Fruit fly (Drosophila melanogaster) whole organism, embryonic: ENCODE results near the gene Obp99a.
A peak's percentile ranks its signal among the peaks of the same experiment; 100 is the strongest.

ENCODE experiments used
- ATbp ChIP-seq: fragments of 200-800 bp; sonication (Bioruptor generic); optimal IDR thresholded peaks from 2 replicates; lab custom pipeline; 2017; ENCODE audit warnings: missing biosample characterization, mild to moderate bottlenecking, missing genetic modification characterization, missing genetic modification reagents
- Ada2b ChIP-seq: fragments of 200-800 bp; sonication (Bioruptor generic); IDR thresholded peaks from 2 replicates; pipeline ENCODE4 v1.3.6; 2022; ENCODE audit warnings: missing biosample characterization, missing genetic modification characterization
- CG10543 ChIP-seq: fragments of 200-800 bp; sonication (Bioruptor generic); optimal IDR thresholded peaks from 3 replicates; lab custom pipeline; 2017; ENCODE audit warnings: missing biosample characterization, mild to moderate bottlenecking, missing genetic modification characterization, moderate library complexity
- CG10979 ChIP-seq: fragments of 200-800 bp; sonication (Bioruptor generic); optimal IDR thresholded peaks from 2 replicates; lab custom pipeline; 2018; ENCODE audit warnings: missing biosample characterization, mild to moderate bottlenecking, missing genetic modification characterization, moderate library complexity
- CG11398 ChIP-seq: fragments of 200-800 bp; sonication (Bioruptor generic); optimal IDR thresholded peaks from 2 replicates; lab custom pipeline; 2016; ENCODE audit warnings: missing biosample characterization, missing genetic modification characterization
- CG11456 ChIP-seq: fragments of 200-800 bp; sonication (Bioruptor generic); IDR thresholded peaks from 3 replicates; pipeline ENCODE4 v1.3.6; 2022; ENCODE audit warnings: missing biosample characterization, missing genetic modification characterization
- CG12219 ChIP-seq: fragments of 200-800 bp; sonication (Bioruptor generic); optimal IDR thresholded peaks from 3 replicates; lab custom pipeline; 2018; ENCODE audit warnings: missing biosample characterization, mild to moderate bottlenecking, missing genetic modification characterization
- CG13775 ChIP-seq: fragments of 200-800 bp; sonication (Bioruptor generic); optimal IDR thresholded peaks from 3 replicates; lab custom pipeline; 2017; ENCODE audit warnings: missing biosample characterization, mild to moderate bottlenecking, missing genetic modification characterization
- CG14710 ChIP-seq: fragments of 200-800 bp; sonication (Bioruptor generic); optimal IDR thresholded peaks from 3 replicates; lab custom pipeline; 2019; ENCODE audit warnings: missing biosample characterization, mild to moderate bottlenecking, missing genetic modification characterization, moderate library complexity
- CG15269 ChIP-seq: fragments of 200-800 bp; sonication (Bioruptor generic); optimal IDR thresholded peaks from 2 replicates; lab custom pipeline; 2018; ENCODE audit warnings: missing biosample characterization, mild to moderate bottlenecking, missing genetic modification characterization, moderate library complexity
- CG15514 ChIP-seq: fragments of 200-800 bp; sonication (Bioruptor generic); optimal IDR thresholded peaks from 3 replicates; lab custom pipeline; 2017; ENCODE audit warnings: missing biosample characterization, missing genetic modification characterization, mild to moderate bottlenecking, moderate library complexity, missing genetic modification reagents
- CG2129 ChIP-seq: fragments of 200-800 bp; sonication (Bioruptor generic); IDR thresholded peaks from 2 replicates; pipeline ENCODE4 v1.3.6; 2022; ENCODE audit warnings: missing biosample characterization, missing genetic modification characterization; ENCODE audit not compliant: partially characterized antibody
- CG2199 ChIP-seq: fragments of 200-800 bp; sonication (Bioruptor generic); IDR thresholded peaks from 3 replicates; pipeline ENCODE4 v1.3.6; 2022; ENCODE audit warnings: missing biosample characterization, missing genetic modification characterization
- CG2712 ChIP-seq: fragments of 200-800 bp; optimal IDR thresholded peaks from 3 replicates; lab custom pipeline; 2019; ENCODE audit warnings: missing biosample characterization, mild to moderate bottlenecking, missing genetic modification characterization, moderate library complexity
- CG33557 ChIP-seq: fragments of 200-800 bp; sonication (Bioruptor generic); optimal IDR thresholded peaks from 2 replicates; lab custom pipeline; 2019; ENCODE audit warnings: missing biosample characterization, mild to moderate bottlenecking, missing genetic modification characterization, moderate library complexity
- CG4424 ChIP-seq: fragments of 200-800 bp; sonication (Bioruptor generic); optimal IDR thresholded peaks from 3 replicates; lab custom pipeline; 2016; ENCODE audit warnings: missing biosample characterization, missing genetic modification characterization
- CG6272 ChIP-seq: fragments of 200-800 bp; sonication (Bioruptor generic); IDR thresholded peaks from 2 replicates; pipeline ENCODE4 v1.3.6; 2022; ENCODE audit warnings: missing biosample characterization, missing genetic modification characterization
- CG7357 ChIP-seq: fragments of 200-800 bp; sonication (Bioruptor generic); IDR thresholded peaks from 3 replicates; pipeline ENCODE4 v1.3.6; 2022; ENCODE audit warnings: missing biosample characterization, missing genetic modification characterization
- CG8281 ChIP-seq: fragments of 200-800 bp; sonication (Bioruptor generic); optimal IDR thresholded peaks from 2 replicates; lab custom pipeline; 2018; ENCODE audit warnings: missing biosample characterization, mild to moderate bottlenecking, missing genetic modification characterization, moderate library complexity
- CG8290 ChIP-seq, 3 experiments: fragments of 200-800 bp; sonication (Bioruptor generic); optimal IDR thresholded peaks; 2 replicates each; lab custom pipeline; 2016 to 2019; ENCODE audit warnings: missing biosample characterization in 3 of 3, missing genetic modification characterization in 3 of 3, mild to moderate bottlenecking in 2 of 3, moderate library complexity in 1 of 3
- CG8359 ChIP-seq: fragments of 200-800 bp; sonication (Bioruptor generic); optimal IDR thresholded peaks from 2 replicates; lab custom pipeline; 2017; ENCODE audit warnings: missing biosample characterization, mild to moderate bottlenecking, missing genetic modification characterization, borderline replicate concordance
- Deaf1 ChIP-seq: fragments of 200-800 bp; optimal IDR thresholded peaks from 3 replicates; lab custom pipeline; 2019; ENCODE audit warnings: missing biosample characterization, mild to moderate bottlenecking, missing genetic modification characterization, moderate library complexity
- Dek ChIP-seq: fragments of 200-800 bp; sonication (Bioruptor generic); optimal IDR thresholded peaks from 3 replicates; lab custom pipeline; 2019; ENCODE audit warnings: missing biosample characterization, mild to moderate bottlenecking, missing genetic modification characterization, moderate library complexity
- Dfd ChIP-seq, 2 experiments: fragments of >200 bp; optimal IDR thresholded peaks; 2 replicates each; lab custom pipeline; 2017; ENCODE audit warnings: missing biosample characterization in 2 of 2, missing genetic modification characterization in 2 of 2
- Dip2 ChIP-seq: fragments of 200-800 bp; sonication (Bioruptor generic); IDR thresholded peaks from 2 replicates; pipeline ENCODE4 v1.3.6; 2022; ENCODE audit warnings: missing biosample characterization, missing genetic modification characterization
- Dll ChIP-seq: fragments of 200-800 bp; sonication (Bioruptor generic); IDR thresholded peaks from 4 replicates; pipeline ENCODE4 v1.3.6; 2022; ENCODE audit warnings: missing biosample characterization, missing genetic modification characterization; ENCODE audit not compliant: partially characterized antibody
- Hr3 ChIP-seq: fragments of 200-800 bp; sonication (Bioruptor generic); optimal IDR thresholded peaks from 3 replicates; lab custom pipeline; 2016; ENCODE audit warnings: missing biosample characterization, missing genetic modification characterization
- Meics ChIP-seq: fragments of 200-800 bp; sonication (Bioruptor generic); optimal IDR thresholded peaks from 2 replicates; lab custom pipeline; 2017; ENCODE audit warnings: missing biosample characterization, mild to moderate bottlenecking, missing genetic modification characterization
- NfI ChIP-seq: fragments of 200-800 bp; sonication (Bioruptor generic); optimal IDR thresholded peaks from 3 replicates; lab custom pipeline; 2018; ENCODE audit warnings: missing biosample characterization, mild to moderate bottlenecking, missing genetic modification characterization, moderate library complexity
- Ptx1 ChIP-seq: fragments of 200-800 bp; sonication (Bioruptor generic); IDR thresholded peaks from 2 replicates; pipeline ENCODE4 v1.3.6; 2022; ENCODE audit warnings: missing biosample characterization, missing genetic modification characterization
- Tbp ChIP-seq: fragments of >200 bp; optimal IDR thresholded peaks from 2 replicates; lab custom pipeline; 2018; ENCODE audit warnings: missing biosample characterization, missing genetic modification characterization
- ab ChIP-seq: fragments of 200-800 bp; sonication (Bioruptor generic); optimal IDR thresholded peaks from 2 replicates; lab custom pipeline; 2016; ENCODE audit warnings: missing biosample characterization, missing genetic modification characterization
- az2 ChIP-seq: fragments of 200-800 bp; sonication (Bioruptor generic); optimal IDR thresholded peaks from 3 replicates; lab custom pipeline; 2016; ENCODE audit warnings: missing biosample characterization, missing genetic modification characterization
- chif ChIP-seq, 2 experiments: fragments of 200-800 bp; sonication (Bioruptor generic); optimal IDR thresholded peaks; 3 replicates each; lab custom pipeline; 2016; ENCODE audit warnings: missing biosample characterization in 2 of 2, missing genetic modification characterization in 2 of 2
- chinmo ChIP-seq: fragments of 200-800 bp; sonication (Bioruptor generic); IDR thresholded peaks from 4 replicates; pipeline ENCODE4 v1.3.6; 2022; ENCODE audit warnings: missing biosample characterization, missing genetic modification characterization; ENCODE audit not compliant: partially characterized antibody
- chm ChIP-seq: fragments of 200-800 bp; sonication (Bioruptor generic); IDR thresholded peaks from 2 replicates; pipeline ENCODE4 v1.3.6; 2022; ENCODE audit warnings: missing biosample characterization, missing genetic modification characterization
- dati ChIP-seq: fragments of 200-800 bp; sonication (Bioruptor generic); IDR thresholded peaks from 2 replicates; pipeline ENCODE4 v1.3.6; 2022; ENCODE audit warnings: missing biosample characterization, missing genetic modification characterization
- dimm ChIP-seq: fragments of 200-800 bp; sonication (Bioruptor generic); IDR thresholded peaks from 2 replicates; pipeline ENCODE4 v1.3.6; 2022; ENCODE audit warnings: missing biosample characterization, missing genetic modification characterization
- dysf ChIP-seq: fragments of 200-800 bp; sonication (Bioruptor generic); IDR thresholded peaks from 3 replicates; pipeline ENCODE4 v1.3.6; 2022; ENCODE audit warnings: missing biosample characterization, missing genetic modification characterization
- fd96Cb ChIP-seq: fragments of 200-800 bp; sonication (Bioruptor generic); optimal IDR thresholded peaks from 2 replicates; lab custom pipeline; 2018; ENCODE audit warnings: missing biosample characterization, mild to moderate bottlenecking, missing genetic modification characterization, moderate library complexity
- grau ChIP-seq: fragments of 200-800 bp; optimal IDR thresholded peaks from 3 replicates; lab custom pipeline; 2019; ENCODE audit warnings: missing biosample characterization, mild to moderate bottlenecking, missing genetic modification characterization, moderate library complexity
- hkb ChIP-seq, 2 experiments: fragments of 200-800 bp in 1 of 2; fragments of >200 bp in 1 of 2; sonication (Bioruptor generic) in 1 of 2; IDR thresholded peaks in 1 of 2; optimal IDR thresholded peaks in 1 of 2; 2 replicates each; pipeline versions ENCODE4 v1.3.6 to Lab custom; 2017 to 2022; ENCODE audit warnings: missing biosample characterization in 1 of 2, missing genetic modification characterization in 1 of 2
- ind ChIP-seq: fragments of 200-800 bp; sonication (Bioruptor generic); optimal IDR thresholded peaks from 3 replicates; lab custom pipeline; 2016; ENCODE audit warnings: missing biosample characterization, missing genetic modification characterization
- klu ChIP-seq: fragments of 200-800 bp; sonication (Bioruptor generic); IDR thresholded peaks from 2 replicates; pipeline ENCODE4 v1.3.6; 2022; ENCODE audit warnings: missing biosample characterization, missing genetic modification characterization
- nau ChIP-seq: fragments of 200-800 bp; sonication (Bioruptor generic); optimal IDR thresholded peaks from 3 replicates; lab custom pipeline; 2017; ENCODE audit warnings: missing biosample characterization, mild to moderate bottlenecking, missing genetic modification characterization, missing genetic modification reagents
- pho ChIP-seq: fragments of 200-800 bp; sonication (Bioruptor generic); optimal IDR thresholded peaks from 2 replicates; lab custom pipeline; 2016; ENCODE audit warnings: missing biosample characterization, missing genetic modification characterization
- ro ChIP-seq: fragments of 200-800 bp; sonication (Bioruptor generic); IDR thresholded peaks from 2 replicates; pipeline ENCODE4 v1.3.6; 2022; ENCODE audit warnings: missing biosample characterization, missing genetic modification characterization
- sens ChIP-seq: fragments of 200-800 bp; sonication (Bioruptor generic); peaks from one replicate; lab custom pipeline; 2016; ENCODE audit warnings: missing biosample characterization, missing genetic modification characterization
- unpg ChIP-seq: fragments of 200-800 bp; sonication (Bioruptor generic); optimal IDR thresholded peaks from 3 replicates; lab custom pipeline; 2018; ENCODE audit warnings: missing biosample characterization, mild to moderate bottlenecking, missing genetic modification characterization, moderate library complexity
- vvl ChIP-seq: fragments of 200-800 bp; sonication (Bioruptor generic); IDR thresholded peaks from 2 replicates; pipeline ENCODE4 v1.3.6; 2022; ENCODE audit warnings: missing biosample characterization, missing genetic modification characterization

The Obp99a gene

dm6 chr3R:29651488-29651887, 20.0 kb upstream of the Obp99a start (continued):
- TF ChIP-seq Dip2 (GFP tag; lab: Robert Waterston, UW) (no peak), chm (GFP tag; lab: Robert Waterston, UW) (no peak), Meics (GFP tag; lab: Kevin White, UChicago) (peak; percentile 67), CG10543 (GFP tag; lab: Kevin White, UChicago) (no peak), ind (GFP tag; lab: Kevin White, UChicago) (peak; percentile 43), CG2129 (GFP tag; lab: Robert Waterston, UW) (no peak), nau (GFP tag; lab: Kevin White, UChicago) (no peak), Dll (GFP tag; lab: Robert Waterston, UW) (no peak), CG8359 (GFP tag; lab: Kevin White, UChicago) (no peak), grau (tag; lab: Kevin White, UChicago) (peak; percentile 39), Tbp (no peak), CG8290 (GFP tag; optimal IDR thresholded peaks at IDR 0.05; lab: Kevin White, UChicago) (no peak), CG8290 (tag; optimal IDR thresholded peaks at IDR 0.05; lab: Kevin White, UChicago) (peak in 1 of 2 experiments; percentile 41), CG33557 (GFP tag; lab: Kevin White, UChicago) (no peak), Hr3 (no peak), chinmo (GFP tag; lab: Robert Waterston, UW) (no peak), hkb (optimal IDR thresholded peaks at IDR 0.05; lab: Kevin White, UChicago) (no peak), hkb (GFP tag; IDR thresholded peaks at IDR 0.05; lab: Robert Waterston, UW) (peak; percentile 70), CG4424 (no peak), fd96Cb (no peak), CG2199 (GFP tag; lab: Robert Waterston, UW) (no peak), CG10979 (tag; lab: Kevin White, UChicago) (no peak), ATbp (GFP tag; lab: Kevin White, UChicago) (peak; percentile 13), Ptx1 (peak; percentile 45; the same call in 1 of the 2 replicates), CG13775 (GFP tag; lab: Kevin White, UChicago) (peak; percentile 23), CG15514 (GFP tag; lab: Kevin White, UChicago) (peak; percentile 42), ab (no peak), az2 (peak; percentile 31), CG15269 (tag; lab: Kevin White, UChicago) (peak; percentile 36), Dek (tag; lab: Kevin White, UChicago) (no peak), chif (GFP tag; optimal IDR thresholded peaks at IDR 0.05; lab: Kevin White, UChicago) (no peak), Ada2b (GFP tag; lab: Robert Waterston, UW) (peak; percentile 59), NfI (GFP tag; lab: Kevin White, UChicago) (peak; percentile 30), CG12219 (GFP tag; lab: Kevin White, UChicago) (no peak), unpg (GFP tag; lab: Kevin White, UChicago) (peak; percentile 16), CG14710 (tag; lab: Kevin White, UChicago) (no peak), sens (GFP tag; lab: Kevin White, UChicago) (peak; percentile 9), dysf (GFP tag; lab: Robert Waterston, UW) (peak; percentile 45; the same call in 1 of the 3 replicates), CG11398 (no peak), CG2712 (no peak), ro (no peak), Dfd (GFP tag; optimal IDR thresholded peaks at IDR 0.05; lab: Kevin White, UChicago) (no peak), klu (no peak), pho (no peak), CG8281 (tag; lab: Kevin White, UChicago) (no peak), CG11456 (GFP tag; lab: Robert Waterston, UW) (peak; percentile 41; the same call in 1 of the 3 replicates), CG6272 (GFP tag; lab: Robert Waterston, UW) (no peak), Deaf1 (no peak), CG7357 (GFP tag; lab: Robert Waterston, UW) (no peak), dimm (no peak), vvl (GFP tag; lab: Robert Waterston, UW) (peak; percentile 49; the same call in 1 of the 2 replicates), dati (GFP tag; lab: Robert Waterston, UW) (no peak)
